Worm (Caenorhabditis elegans): ENCODE data around the gene K02D10.1.

ce11 chrIII:8788690-8789089, 19.4 kb downstream of the K02D10.1 start:
- TF ChIP-seq W03F9.2 (tag; optimal IDR thresholded peaks at IDR 0.05) (no peak), him-1 (tag; optimal IDR thresholded peaks at IDR 0.05) (peak; percentile 10), dao-5 (tag; optimal IDR thresholded peaks at IDR 0.05) (no peak)
